Fruit fly (Drosophila melanogaster): ENCODE results near the gene CG14439.

CG14439 gene

dm6 chrX:6800726-6801296 lies 53.5 kb downstream of the CG14439 start:
- TF ChIP-seq brk (GFP tag; optimal IDR thresholded peaks at IDR 0.05) (no peak), Jra (GFP tag; optimal IDR thresholded peaks at IDR 0.05) (no peak), jim (GFP tag; optimal IDR thresholded peaks at IDR 0.05) (no peak), Mio (GFP tag; optimal IDR thresholded peaks at IDR 0.05) (no peak), Sp1 (GFP tag; optimal IDR thresholded peaks at IDR 0.05) (peak; percentile 22), CG32264 (GFP tag; optimal IDR thresholded peaks at IDR 0.05) (no peak), ey (GFP tag; optimal IDR thresholded peaks at IDR 0.05) (peak; percentile 27), dmrt93B (GFP tag; optimal IDR thresholded peaks at IDR 0.05) (peak; percentile 21), usp (GFP tag; optimal IDR thresholded peaks at IDR 0.05) (no peak), Rel (GFP tag; optimal IDR thresholded peaks at IDR 0.05) (no peak), Rel (tag; optimal IDR thresholded peaks at IDR 0.05) (no peak), sage (GFP tag; optimal IDR thresholded peaks at IDR 0.05) (no peak), psq (GFP tag; optimal IDR thresholded peaks at IDR 0.05) (peak; percentile 9), dl (GFP tag; optimal IDR thresholded peaks at IDR 0.05; ENCODE audit: insufficient read depth in 1 of 2, partially characterized antibody in 2 of 2) (no peak), Dif (GFP tag; optimal IDR thresholded peaks at IDR 0.05; ENCODE audit: partially characterized antibody) (peak; percentile 20), tai (GFP tag; optimal IDR thresholded peaks at IDR 0.05) (no peak), Hr78 (GFP tag; optimal IDR thresholded peaks at IDR 0.05) (no peak), lola (GFP tag; optimal IDR thresholded peaks at IDR 0.05) (no peak), h (GFP tag; optimal IDR thresholded peaks at IDR 0.05) (peak; percentile 54), fru (GFP tag; optimal IDR thresholded peaks at IDR 0.05) (peak; percentile 50), OdsH (GFP tag; optimal IDR thresholded peaks at IDR 0.05) (peak; percentile 14), N (GFP tag; optimal IDR thresholded peaks at IDR 0.05) (no peak), sv (GFP tag; optimal IDR thresholded peaks at IDR 0.05) (peak; percentile 33), Myc (optimal IDR thresholded peaks at IDR 0.05) (peak; percentile 80), dsf (GFP tag; optimal IDR thresholded peaks at IDR 0.05; ENCODE audit: borderline replicate concordance) (no peak), CG9705 (GFP tag; optimal IDR thresholded peaks at IDR 0.05) (no peak), HLH106 (tag; optimal IDR thresholded peaks at IDR 0.05) (peak; percentile 25), Hr83 (GFP tag; optimal IDR thresholded peaks at IDR 0.05; ENCODE audit: poor library complexity, severe bottlenecking) (no peak), CrebA (GFP tag; optimal IDR thresholded peaks at IDR 0.05; ENCODE audit: borderline replicate concordance) (no peak), foxo (GFP tag; optimal IDR thresholded peaks at IDR 0.05) (peak in 1 of 2 experiments; percentile 55), rgr (GFP tag; optimal IDR thresholded peaks at IDR 0.05) (peak; percentile 41), Hnf4 (GFP tag; optimal IDR thresholded peaks at IDR 0.05) (peak; percentile 16), Dfd (GFP tag; optimal IDR thresholded peaks at IDR 0.05) (no peak), br (GFP tag; optimal IDR thresholded peaks at IDR 0.05) (peak; percentile 17)

- no peak for TF ChIP-seq CrebA (GFP tag; optimal IDR thresholded peaks at IDR 0.05; ENCODE audit: borderline replicate concordance)
Observed at dm6 chrX:6802376-6803080, 55.2 kb downstream of the CG14439 start.

dm6 chrX:6803312-6803794 lies 56.0 kb downstream of the CG14439 start, which contains the start of the genes C3G and pod1:
TSS of gene C3G (minus strand) at chrX:6803593.
TSS of gene pod1 (plus strand) at chrX:6803684.
- TF ChIP-seq Sp1 (GFP tag; optimal IDR thresholded peaks at IDR 0.05) (peak; percentile 11), Jra (GFP tag; optimal IDR thresholded peaks at IDR 0.05) (peak; percentile 72), HLH106 (tag; optimal IDR thresholded peaks at IDR 0.05) (no peak), woc (GFP tag; optimal IDR thresholded peaks at IDR 0.05) (peak; percentile 11), CG9705 (GFP tag; optimal IDR thresholded peaks at IDR 0.05) (peak; percentile 3), N (GFP tag; optimal IDR thresholded peaks at IDR 0.05) (peak; percentile 57), OdsH (GFP tag; optimal IDR thresholded peaks at IDR 0.05) (no peak), Mio (GFP tag; optimal IDR thresholded peaks at IDR 0.05) (no peak), lola (GFP tag; optimal IDR thresholded peaks at IDR 0.05) (no peak), GATAd (GFP tag; optimal IDR thresholded peaks at IDR 0.05) (no peak), CG32264 (GFP tag; optimal IDR thresholded peaks at IDR 0.05) (no peak), pan (optimal IDR thresholded peaks at IDR 0.05) (no peak), CrebA (GFP tag; optimal IDR thresholded peaks at IDR 0.05; ENCODE audit: borderline replicate concordance) (no peak), rgr (GFP tag; optimal IDR thresholded peaks at IDR 0.05) (peak; percentile 13), dsf (GFP tag; optimal IDR thresholded peaks at IDR 0.05; ENCODE audit: borderline replicate concordance) (peak; percentile 59), dmrt93B (GFP tag; optimal IDR thresholded peaks at IDR 0.05) (no peak), Hnf4 (GFP tag; optimal IDR thresholded peaks at IDR 0.05) (peak; percentile 71), psq (GFP tag; optimal IDR thresholded peaks at IDR 0.05) (no peak), Vsx2 (GFP tag; optimal IDR thresholded peaks at IDR 0.05; ENCODE audit: partially characterized antibody) (no peak), ey (GFP tag; optimal IDR thresholded peaks at IDR 0.05) (peak; percentile 2), dl (GFP tag; optimal IDR thresholded peaks at IDR 0.05; ENCODE audit: insufficient read depth in 1 of 2, partially characterized antibody in 2 of 2) (no peak), Myc (optimal IDR thresholded peaks at IDR 0.05) (no peak), h (GFP tag; optimal IDR thresholded peaks at IDR 0.05) (peak; percentile 62), Hr83 (GFP tag; optimal IDR thresholded peaks at IDR 0.05; ENCODE audit: poor library complexity, severe bottlenecking) (peak; percentile 79), Hr78 (GFP tag; optimal IDR thresholded peaks at IDR 0.05) (no peak), usp (GFP tag; optimal IDR thresholded peaks at IDR 0.05) (no peak), tai (GFP tag; optimal IDR thresholded peaks at IDR 0.05) (no peak), Dif (GFP tag; optimal IDR thresholded peaks at IDR 0.05; ENCODE audit: partially characterized antibody) (no peak), br (GFP tag; optimal IDR thresholded peaks at IDR 0.05) (peak; percentile 46), sv (GFP tag; optimal IDR thresholded peaks at IDR 0.05) (peak; percentile 32), jim (GFP tag; optimal IDR thresholded peaks at IDR 0.05) (no peak), foxo (GFP tag; optimal IDR thresholded peaks at IDR 0.05) (peak in 1 of 2 experiments; percentile 57), fru (GFP tag; optimal IDR thresholded peaks at IDR 0.05) (peak; percentile 44), Rel (GFP tag; optimal IDR thresholded peaks at IDR 0.05) (peak; percentile 42), Rel (tag; optimal IDR thresholded peaks at IDR 0.05) (peak; percentile 36), brk (GFP tag; optimal IDR thresholded peaks at IDR 0.05) (peak; percentile 55), sage (GFP tag; optimal IDR thresholded peaks at IDR 0.05) (peak; percentile 29), Dfd (GFP tag; optimal IDR thresholded peaks at IDR 0.05) (no peak)
